Worm (Caenorhabditis elegans): ENCODE results near the gene R10F2.6.

- TF ChIP-seq nhr-77 (tag; optimal IDR thresholded peaks at IDR 0.05) (no peak), nhr-71 (tag; optimal IDR thresholded peaks at IDR 0.05) (no peak), snpc-4 (tag; optimal IDR thresholded peaks at IDR 0.05) (no peak), efl-1 (optimal IDR thresholded peaks at IDR 0.05) (peak; percentile 64 to 68), efl-1 (GFP tag; optimal IDR thresholded peaks at IDR 0.05 in 1 of 2) (peak in 1 of 2 experiments; percentile 32), lin-13 (GFP tag; optimal IDR thresholded peaks at IDR 0.05) (no peak), ces-1 (GFP tag; optimal IDR thresholded peaks at IDR 0.05) (no peak), mep-1 (tag; optimal IDR thresholded peaks at IDR 0.05) (peak; percentile 57), efl-3 (GFP tag; optimal IDR thresholded peaks at IDR 0.05) (no peak), ztf-11 (tag; optimal IDR thresholded peaks at IDR 0.05) (no peak), ama-1 (optimal IDR thresholded peaks at IDR 0.05) (no peak), fkh-10 (GFP tag; optimal IDR thresholded peaks at IDR 0.05) (no peak)
These were observed 3.4 kb upstream of the R10F2.6 start for ce11 chrIII:2947251-2947650.
